Worm (Caenorhabditis elegans): ENCODE data around the gene ZK637.12.

The ZK637.12 gene

ce11 chrIII:8899767-8900166 is 24.3 kb upstream of the ZK637.12 start (continued):
- no peak for TF ChIP-seq unc-62 (GFP tag; optimal IDR thresholded peaks at IDR 0.05)
- TF ChIP-seq unc-98 (GFP tag; IDR thresholded peaks at IDR 0.05): no peak
- peak; percentile 9 for TF ChIP-seq nhr-90 (tag; optimal IDR thresholded peaks at IDR 0.05; ENCODE audit: poor library complexity)
- TF ChIP-seq nhr-84 (tag; optimal IDR thresholded peaks at IDR 0.05): no peak

DNA sequence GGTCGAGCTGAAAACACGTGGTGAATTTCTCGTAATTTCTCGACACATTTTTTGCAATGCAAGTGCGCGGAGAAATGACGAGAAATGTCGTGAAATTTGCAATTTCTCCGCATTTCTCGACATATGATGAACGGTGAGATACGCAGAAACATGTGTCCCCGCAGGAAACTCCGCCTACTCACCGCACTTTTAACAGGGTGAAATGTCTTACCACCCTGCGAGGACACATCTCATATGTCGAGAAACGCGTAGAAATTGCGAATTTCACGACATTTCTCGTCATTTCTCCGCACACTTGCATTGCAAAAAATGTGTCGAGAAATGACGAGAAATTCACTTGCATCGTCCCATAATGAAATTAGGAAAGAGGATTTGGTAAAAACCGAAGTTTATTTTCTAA is 23.0 kb upstream of the ZK637.12 start:
- peak; percentile 19 for TF ChIP-seq snu-23 (GFP tag; optimal IDR thresholded peaks at IDR 0.05)
- TF ChIP-seq nhr-19 (GFP tag; conservative IDR thresholded peaks at IDR 0.05): peak; percentile 29
- TF ChIP-seq C04F5.9 (tag; optimal IDR thresholded peaks at IDR 0.05): peak; percentile 48
- TF ChIP-seq nhr-47 (tag; optimal IDR thresholded peaks at IDR 0.05): peak; percentile 11
- peak; percentile 35 for TF ChIP-seq nhr-71 (tag; optimal IDR thresholded peaks at IDR 0.05)
- peak; percentile 58 for TF ChIP-seq swsn-7 (tag; optimal IDR thresholded peaks at IDR 0.05)
- TF ChIP-seq nhr-85 (tag): peak; percentile 37
- TF ChIP-seq grh-1 (GFP tag; IDR thresholded peaks at IDR 0.05): 0 out of 2 replicates have a peak, but pooled peaks have one; percentile 15
- TF ChIP-seq lin-14 (GFP tag; optimal IDR thresholded peaks at IDR 0.05): peak; percentile 39

DNA sequence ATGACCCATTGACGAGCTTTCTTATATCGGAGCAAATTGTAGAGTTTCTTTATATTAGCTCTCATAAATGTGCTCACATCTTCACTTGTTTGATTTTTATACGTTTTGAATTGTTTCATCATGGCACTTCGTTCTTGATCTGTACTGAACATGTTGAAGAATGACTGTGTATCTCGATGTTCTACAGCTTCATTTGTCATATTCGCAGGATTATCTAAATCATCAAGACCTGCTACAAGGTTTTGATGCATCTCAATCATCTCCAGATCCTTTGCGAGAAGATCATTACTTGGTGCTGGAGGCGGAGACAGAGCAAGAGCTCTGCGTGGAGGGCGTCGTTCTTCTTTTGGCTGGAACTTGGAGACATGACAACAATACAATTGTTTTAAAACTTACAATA is 20.8 kb upstream of the ZK637.12 start:
- TF ChIP-seq efl-1 (optimal IDR thresholded peaks at IDR 0.05) (no peak), efl-1 (GFP tag; optimal IDR thresholded peaks at IDR 0.05 in 1 of 2) (peak in 1 of 2 experiments; percentile 79), ces-1 (GFP tag; optimal IDR thresholded peaks at IDR 0.05) (no peak), skn-1 (tag; optimal IDR thresholded peaks at IDR 0.05) (no peak)

DNA sequence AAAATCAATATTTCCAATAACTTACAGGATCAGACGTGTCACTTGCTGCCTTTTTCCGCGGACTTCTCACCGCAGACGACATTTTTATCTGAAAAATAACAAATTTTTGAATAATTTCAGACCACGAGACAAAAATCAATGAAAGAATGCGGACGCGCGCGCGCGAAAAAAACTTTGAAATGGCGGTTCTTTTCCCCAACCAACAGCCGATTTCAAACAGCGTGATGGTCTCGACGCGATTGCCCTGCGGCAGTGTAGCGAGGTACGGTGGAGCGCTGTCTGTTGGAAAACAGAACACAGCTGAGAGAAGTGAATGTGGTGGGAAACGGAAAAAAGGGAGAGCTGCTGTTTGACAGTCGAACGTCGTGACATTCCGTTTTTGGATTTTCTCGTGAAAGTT is 20.0 kb upstream of the ZK637.12 start, which contains the start of gene lin-9:
Gene lin-9 (minus strand): TSS at position 88 of the 400 bp plus-strand sequence.
- TF ChIP-seq ceh-88 (GFP tag; IDR thresholded peaks at IDR 0.05) (peak; percentile 91), lin-14 (GFP tag; optimal IDR thresholded peaks at IDR 0.05) (peak; percentile 99), mab-9 (GFP tag; IDR thresholded peaks at IDR 0.05) (peak; percentile 93), snpc-4 (tag; optimal IDR thresholded peaks at IDR 0.05) (peak; percentile 79), nhr-76 (tag; optimal IDR thresholded peaks at IDR 0.05) (no peak), aha-1 (tag; optimal IDR thresholded peaks at IDR 0.05) (peak; percentile 50), skn-1 (tag; optimal IDR thresholded peaks at IDR 0.05) (peak; percentile 94), hpl-2 (GFP tag; optimal IDR thresholded peaks at IDR 0.05) (peak; percentile 66), efl-3 (GFP tag; optimal IDR thresholded peaks at IDR 0.05) (peak; percentile 81), nhr-11 (tag; optimal IDR thresholded peaks at IDR 0.05) (peak; percentile 88), hlh-17 (GFP tag; optimal IDR thresholded peaks at IDR 0.05; ENCODE audit: borderline replicate concordance) (no peak), lin-39 (tag; optimal IDR thresholded peaks at IDR 0.05) (peak; percentile 95), lsy-2 (tag; optimal IDR thresholded peaks at IDR 0.05) (peak; percentile 100), rnt-1 (tag; optimal IDR thresholded peaks at IDR 0.05) (peak; percentile 98), C16A3.4 (tag; optimal IDR thresholded peaks at IDR 0.05) (peak; percentile 94), ama-1 (optimal IDR thresholded peaks at IDR 0.05) (no peak), tlp-1 (tag; optimal IDR thresholded peaks at IDR 0.05) (no peak), nhr-237 (tag; optimal IDR thresholded peaks at IDR 0.05) (peak; percentile 72), lin-35 (GFP tag; optimal IDR thresholded peaks at IDR 0.05) (peak; percentile 97 to 98), fkh-8 (tag; optimal IDR thresholded peaks at IDR 0.05) (peak; percentile 96), isw-1 (GFP tag; IDR thresholded peaks at IDR 0.05) (peak; percentile 97), sup-37 (GFP tag; optimal IDR thresholded peaks at IDR 0.05) (peak; percentile 95), pax-3 (tag; optimal IDR thresholded peaks at IDR 0.05) (peak; percentile 94), ceh-90 (tag; optimal IDR thresholded peaks at IDR 0.05) (peak; percentile 56), aly-2 (tag; optimal IDR thresholded peaks at IDR 0.05) (peak; percentile 90), fkh-4 (tag; optimal IDR thresholded peaks at IDR 0.05; ENCODE audit: borderline replicate concordance) (peak; percentile 80), nhr-71 (tag; optimal IDR thresholded peaks at IDR 0.05) (peak; percentile 98), ets-5 (GFP tag; IDR thresholded peaks at IDR 0.05) (no peak), F16B12.6 (tag; optimal IDR thresholded peaks at IDR 0.05) (peak; percentile 74), blmp-1 (tag; optimal IDR thresholded peaks at IDR 0.05) (peak; percentile 92), nhr-90 (tag; optimal IDR thresholded peaks at IDR 0.05; ENCODE audit: poor library complexity) (peak; percentile 96), lin-13 (GFP tag; optimal IDR thresholded peaks at IDR 0.05) (peak; percentile 98), snu-23 (GFP tag; optimal IDR thresholded peaks at IDR 0.05) (peak; percentile 99), tbx-2 (tag; optimal IDR thresholded peaks at IDR 0.05) (peak; percentile 96), ztf-4 (tag; optimal IDR thresholded peaks at IDR 0.05) (peak; percentile 94), sox-4 (tag; optimal IDR thresholded peaks at IDR 0.05) (peak; percentile 86), grh-1 (GFP tag; IDR thresholded peaks at IDR 0.05) (peak; percentile 95), unc-62 (GFP tag; optimal IDR thresholded peaks at IDR 0.05) (no peak)

Data from whole organism, L1 larva.